Fruit fly (Drosophila melanogaster) whole organism, embryonic: ENCODE data around the gene CG46463.

Source experiments
- Ada2b ChIP-seq: fragments of 200-800 bp; sonication (Bioruptor generic); IDR thresholded peaks from 2 replicates; pipeline ENCODE4 v1.3.6; 2022; ENCODE audit warnings: missing biosample characterization, missing genetic modification characterization
- Bgb ChIP-seq: fragments of 200-800 bp; sonication (Bioruptor generic); IDR thresholded peaks from 2 replicates; pipeline ENCODE4 v1.3.6; 2022; ENCODE audit warnings: missing biosample characterization, missing genetic modification characterization; ENCODE audit not compliant: partially characterized antibody
- C15 ChIP-seq: fragments of 200-800 bp; sonication (Bioruptor generic); IDR thresholded peaks from 3 replicates; pipeline ENCODE4 v1.3.6; 2022; ENCODE audit warnings: missing biosample characterization, missing genetic modification characterization
- CG10147 ChIP-seq: fragments of 200-800 bp; sonication (Bioruptor generic); optimal IDR thresholded peaks from 2 replicates; lab custom pipeline; 2019; ENCODE audit warnings: missing biosample characterization, mild to moderate bottlenecking, missing genetic modification characterization, moderate library complexity
- CG10959 ChIP-seq: fragments of 200-800 bp; sonication (Bioruptor generic); IDR thresholded peaks from 2 replicates; pipeline ENCODE4 v1.3.6; 2022; ENCODE audit warnings: missing biosample characterization, missing genetic modification characterization
- CG11093 ChIP-seq: fragments of 200-800 bp; sonication (Bioruptor generic); IDR thresholded peaks from 3 replicates; pipeline ENCODE4 v1.3.6; 2022; ENCODE audit warnings: missing biosample characterization, missing genetic modification characterization
- CG17328 ChIP-seq: fragments of 200-800 bp; sonication (Bioruptor generic); IDR thresholded peaks from 2 replicates; pipeline ENCODE4 v1.3.6; 2022; ENCODE audit warnings: missing biosample characterization, missing genetic modification characterization
- CG17361 ChIP-seq: fragments of 200-800 bp; sonication (Bioruptor generic); IDR thresholded peaks from 3 replicates; pipeline ENCODE4 v1.3.6; 2022; ENCODE audit warnings: missing biosample characterization, missing genetic modification characterization
- CG18476 ChIP-seq: fragments of 200-800 bp; sonication (Bioruptor generic); optimal IDR thresholded peaks from 2 replicates; lab custom pipeline; 2016; ENCODE audit warnings: missing biosample characterization, mild to moderate bottlenecking, missing genetic modification characterization
- CG2875 ChIP-seq: fragments of 200-800 bp; sonication (Bioruptor generic); optimal IDR thresholded peaks from 2 replicates; lab custom pipeline; 2017; ENCODE audit warnings: missing biosample characterization, mild to moderate bottlenecking, missing genetic modification characterization, missing genetic modification reagents
- CG31365 ChIP-seq: fragments of 200-800 bp; sonication (Bioruptor generic); optimal IDR thresholded peaks from 2 replicates; lab custom pipeline; 2018; ENCODE audit warnings: missing biosample characterization, mild to moderate bottlenecking, missing genetic modification characterization
- CG32772 ChIP-seq: fragments of 200-800 bp; sonication (Bioruptor generic); IDR thresholded peaks from 2 replicates; pipeline ENCODE4 v1.3.6; 2022; ENCODE audit warnings: missing biosample characterization, missing genetic modification characterization
- CG3838 ChIP-seq: fragments of 200-800 bp; sonication (Bioruptor generic); optimal IDR thresholded peaks from 3 replicates; lab custom pipeline; 2016; ENCODE audit warnings: missing biosample characterization, missing genetic modification characterization
- CG4730 ChIP-seq: fragments of 200-800 bp; sonication (Bioruptor generic); IDR thresholded peaks from 2 replicates; pipeline ENCODE4 v1.3.6; 2022; ENCODE audit warnings: missing biosample characterization, missing genetic modification characterization
- CG6272 ChIP-seq: fragments of 200-800 bp; sonication (Bioruptor generic); IDR thresholded peaks from 2 replicates; pipeline ENCODE4 v1.3.6; 2022; ENCODE audit warnings: missing biosample characterization, missing genetic modification characterization
- CG6765 ChIP-seq: fragments of 200-800 bp; sonication (Bioruptor generic); optimal IDR thresholded peaks from 3 replicates; lab custom pipeline; 2017; ENCODE audit warnings: missing biosample characterization, mild to moderate bottlenecking, missing genetic modification characterization
- CG7786 ChIP-seq: fragments of 200-800 bp; sonication (Bioruptor generic); optimal IDR thresholded peaks from 2 replicates; lab custom pipeline; 2016; ENCODE audit warnings: missing biosample characterization, missing genetic modification characterization
- CG7987 ChIP-seq: fragments of 200-800 bp; sonication (Bioruptor generic); optimal IDR thresholded peaks from 2 replicates; lab custom pipeline; 2018; ENCODE audit warnings: missing biosample characterization, mild to moderate bottlenecking, missing genetic modification characterization, moderate library complexity
- CG8765 ChIP-seq: fragments of 200-800 bp; sonication (Bioruptor generic); IDR thresholded peaks from 2 replicates; pipeline ENCODE4 v1.3.6; 2022; ENCODE audit warnings: missing biosample characterization, missing genetic modification characterization
- CHES-1-like ChIP-seq: fragments of 200-800 bp; sonication (Bioruptor generic); optimal IDR thresholded peaks from 2 replicates; lab custom pipeline; 2016; ENCODE audit warnings: missing biosample characterization, missing genetic modification characterization
- D19B ChIP-seq: fragments of 200-800 bp; sonication (Bioruptor generic); optimal IDR thresholded peaks from 2 replicates; lab custom pipeline; 2017; ENCODE audit warnings: missing biosample characterization, mild to moderate bottlenecking, missing genetic modification characterization
- Dfd ChIP-seq, 2 experiments: fragments of >200 bp; optimal IDR thresholded peaks; 2 replicates each; lab custom pipeline; 2017; ENCODE audit warnings: missing biosample characterization in 2 of 2, missing genetic modification characterization in 2 of 2
- Doc3 ChIP-seq: fragments of 200-800 bp; sonication (Bioruptor generic); IDR thresholded peaks from 3 replicates; pipeline ENCODE4 v1.3.6; 2022; ENCODE audit warnings: missing biosample characterization, missing genetic modification characterization; ENCODE audit not compliant: partially characterized antibody
- Dp ChIP-seq: fragments of 200-800 bp; sonication (Bioruptor generic); optimal IDR thresholded peaks from 2 replicates; lab custom pipeline; 2018; ENCODE audit warnings: missing biosample characterization, mild to moderate bottlenecking, missing genetic modification characterization, moderate library complexity
- Ets65A ChIP-seq: fragments of 200-800 bp; sonication (Bioruptor generic); peaks from one replicate; lab custom pipeline; 2016; ENCODE audit warnings: missing biosample characterization, missing genetic modification characterization
- Fer1 ChIP-seq: fragments of 200-800 bp; sonication (Bioruptor generic); optimal IDR thresholded peaks from 2 replicates; lab custom pipeline; 2017; ENCODE audit warnings: missing biosample characterization, mild to moderate bottlenecking, missing genetic modification characterization
- GATAe ChIP-seq: fragments of 200-800 bp; sonication (Bioruptor generic); conservative IDR thresholded peaks from 2 replicates; pipeline ENCODE4 v1.3.6; 2022; ENCODE audit warnings: missing biosample characterization, missing genetic modification characterization
- H2.0 ChIP-seq: fragments of 200-800 bp; sonication (Bioruptor generic); IDR thresholded peaks from 2 replicates; pipeline ENCODE4 v1.3.6; 2022; ENCODE audit warnings: missing biosample characterization, missing genetic modification characterization
- Hand ChIP-seq: fragments of 200-800 bp; sonication (Bioruptor generic); optimal IDR thresholded peaks from 2 replicates; lab custom pipeline; 2017; ENCODE audit warnings: mild to moderate bottlenecking, missing biosample characterization, missing genetic modification reagents, missing genetic modification characterization
- Hr51 ChIP-seq, 2 experiments: fragments of 200-800 bp; sonication (Bioruptor generic); optimal IDR thresholded peaks; 2 replicates in 1 of 2; 3 replicates in 1 of 2; lab custom pipeline; 2016 to 2018; ENCODE audit warnings: missing biosample characterization in 2 of 2, missing genetic modification characterization in 2 of 2, mild to moderate bottlenecking in 1 of 2, moderate library complexity in 1 of 2
- Poxn ChIP-seq: fragments of 200-800 bp; sonication (Bioruptor generic); IDR thresholded peaks from 2 replicates; pipeline ENCODE4 v1.3.6; 2022; ENCODE audit warnings: missing biosample characterization, missing genetic modification characterization
- Sox100B ChIP-seq: fragments of 200-800 bp; sonication (Bioruptor generic); optimal IDR thresholded peaks from 3 replicates; lab custom pipeline; 2018; ENCODE audit warnings: missing biosample characterization, mild to moderate bottlenecking, missing genetic modification characterization
- Sox102F ChIP-seq: fragments of 200-800 bp; sonication (Bioruptor generic); optimal IDR thresholded peaks from 2 replicates; lab custom pipeline; 2018; ENCODE audit warnings: missing biosample characterization, mild to moderate bottlenecking, missing genetic modification characterization, moderate library complexity
- Usf ChIP-seq: fragments of 200-800 bp; sonication (Bioruptor generic); optimal IDR thresholded peaks from 2 replicates; lab custom pipeline; 2017; ENCODE audit warnings: missing genotype, missing biosample characterization, missing genetic modification characterization
- Xbp1 ChIP-seq: fragments of 200-800 bp; sonication (Bioruptor generic); optimal IDR thresholded peaks from 3 replicates; lab custom pipeline; 2016; ENCODE audit warnings: missing biosample characterization, mild to moderate bottlenecking, missing genetic modification characterization
- Xrp1 ChIP-seq: fragments of 200-800 bp; sonication (Bioruptor generic); IDR thresholded peaks from 2 replicates; pipeline ENCODE4 v1.3.6; 2022; ENCODE audit warnings: missing biosample characterization, missing genetic modification characterization
- ac ChIP-seq: fragments of 200-800 bp; sonication (Bioruptor generic); optimal IDR thresholded peaks from 3 replicates; lab custom pipeline; 2017; ENCODE audit warnings: missing biosample characterization, mild to moderate bottlenecking, missing genetic modification characterization
- ash1 ChIP-seq: fragments of 200-800 bp; sonication (Bioruptor generic); optimal IDR thresholded peaks from 2 replicates; lab custom pipeline; 2018; ENCODE audit warnings: missing biosample characterization, mild to moderate bottlenecking, missing genetic modification characterization
- cato ChIP-seq: fragments of 200-800 bp; sonication (Bioruptor generic); optimal IDR thresholded peaks from 2 replicates; lab custom pipeline; 2016; ENCODE audit warnings: missing biosample characterization, missing genetic modification characterization, borderline replicate concordance
- chn ChIP-seq: fragments of 200-800 bp; sonication (Bioruptor generic); optimal IDR thresholded peaks from 2 replicates; lab custom pipeline; 2016; ENCODE audit warnings: missing biosample characterization, missing genetic modification characterization
- en ChIP-seq: fragments of 200-800 bp; sonication (Bioruptor generic); optimal IDR thresholded peaks from 2 replicates; lab custom pipeline; 2016; ENCODE audit warnings: missing biosample characterization, missing genetic modification characterization
- h ChIP-seq: fragments of >200 bp; optimal IDR thresholded peaks from 2 replicates; lab custom pipeline; 2017
- ham ChIP-seq: fragments of 200-800 bp; sonication (Bioruptor generic); IDR thresholded peaks from 2 replicates; pipeline ENCODE4 v1.3.6; 2022; ENCODE audit warnings: missing biosample characterization, missing genetic modification characterization
- nerfin-1 ChIP-seq: fragments of 200-800 bp; sonication (Bioruptor generic); optimal IDR thresholded peaks from 3 replicates; lab custom pipeline; 2019; ENCODE audit warnings: missing biosample characterization, mild to moderate bottlenecking, missing genetic modification characterization, moderate library complexity
- oc ChIP-seq: fragments of 200-800 bp; sonication (Bioruptor generic); optimal IDR thresholded peaks from 2 replicates; lab custom pipeline; 2018; ENCODE audit warnings: missing biosample characterization, mild to moderate bottlenecking, missing genetic modification characterization, moderate library complexity
- pfk ChIP-seq: fragments of 200-800 bp; sonication (Bioruptor generic); optimal IDR thresholded peaks from 2 replicates; lab custom pipeline; 2018; ENCODE audit warnings: missing biosample characterization, mild to moderate bottlenecking, missing genetic modification characterization, moderate library complexity
- pum ChIP-seq: fragments of 200-800 bp; sonication (Bioruptor generic); optimal IDR thresholded peaks from 2 replicates; lab custom pipeline; 2016; ENCODE audit warnings: missing biosample characterization, missing genetic modification characterization
- sisA ChIP-seq: fragments of 200-800 bp; sonication (Bioruptor generic); IDR thresholded peaks from 2 replicates; pipeline ENCODE4 v1.3.6; 2022; ENCODE audit warnings: missing biosample characterization, missing genetic modification characterization
- ssp ChIP-seq: fragments of 200-800 bp; sonication (Bioruptor generic); IDR thresholded peaks from 2 replicates; pipeline ENCODE4 v1.3.6; 2022; ENCODE audit warnings: missing biosample characterization, missing genetic modification characterization
- tna ChIP-seq: fragments of 200-800 bp; sonication (Bioruptor generic); IDR thresholded peaks from 2 replicates; pipeline ENCODE4 v1.3.6; 2022; ENCODE audit warnings: missing biosample characterization, missing genetic modification characterization; ENCODE audit not compliant: partially characterized antibody

The CG46463 gene

dm6 chr3L:3432656-3433344, 28.3 kb upstream of the CG46463 start (continued):
- TF ChIP-seq ham (GFP tag; lab: Robert Waterston, UW) = peak; percentile 61; the same call in 1 of the 2 replicates
- TF ChIP-seq CG32772 = peak; percentile 82
- TF ChIP-seq CG7987 (GFP tag; lab: Kevin White, UChicago) = peak; percentile 59
- TF ChIP-seq Hand (GFP tag; lab: Kevin White, UChicago) = peak; percentile 78
- peak; percentile 70; the same call in 2 of the 3 replicates for TF ChIP-seq CG11093 (GFP tag; lab: Robert Waterston, UW)
- peak; percentile 50 for TF ChIP-seq cato (GFP tag; lab: Kevin White, UChicago)
- TF ChIP-seq sisA (GFP tag; lab: Robert Waterston, UW) = peak; percentile 78
- peak; percentile 91 for TF ChIP-seq Fer1 (GFP tag; lab: Kevin White, UChicago)
- TF ChIP-seq D19B (GFP tag; lab: Kevin White, UChicago) = peak; percentile 67
- TF ChIP-seq Sox100B (GFP tag; lab: Kevin White, UChicago) = peak; percentile 74
- TF ChIP-seq Bgb = no peak
- peak; percentile 76 for TF ChIP-seq C15 (GFP tag; lab: Robert Waterston, UW)
- TF ChIP-seq Ets65A (GFP tag; lab: Kevin White, UChicago) = peak; percentile 94
- no peak for TF ChIP-seq CG8765 (GFP tag; lab: Robert Waterston, UW)
- no peak for TF ChIP-seq ac (GFP tag; lab: Kevin White, UChicago)
- TF ChIP-seq Xbp1 = peak; percentile 82
- peak; percentile 24 for TF ChIP-seq CG7786 (GFP tag; lab: Kevin White, UChicago)
- TF ChIP-seq CG3838 = peak; percentile 14
- peak; percentile 60 for TF ChIP-seq CG18476
- peak; percentile 65 for TF ChIP-seq CG6765 (GFP tag; lab: Kevin White, UChicago)
- no peak for TF ChIP-seq tna (GFP tag; lab: Robert Waterston, UW)
- TF ChIP-seq chn (GFP tag; lab: Kevin White, UChicago) = peak; percentile 37
- peak; percentile 33 for TF ChIP-seq ash1 (GFP tag; lab: Kevin White, UChicago)
- TF ChIP-seq CG31365 (tag; lab: Kevin White, UChicago) = peak; percentile 36
- peak; percentile 63 for TF ChIP-seq nerfin-1 (tag; lab: Kevin White, UChicago)
- peak in 1 of 2 experiments; percentile 90 for TF ChIP-seq Hr51 (GFP tag; optimal IDR thresholded peaks at IDR 0.05; lab: Kevin White, UChicago)
- TF ChIP-seq Xrp1 = peak; percentile 77
- TF ChIP-seq H2.0 (GFP tag; lab: Robert Waterston, UW) = peak; percentile 86
- no peak for TF ChIP-seq pfk (GFP tag; lab: Kevin White, UChicago)
- TF ChIP-seq ssp = peak; percentile 72
- peak; percentile 7 for TF ChIP-seq pum
- peak; percentile 53 for TF ChIP-seq CG10959 (GFP tag; lab: Robert Waterston, UW)
- no peak for TF ChIP-seq Dp (GFP tag; lab: Kevin White, UChicago)
- peak; percentile 86 for TF ChIP-seq CG17361
- peak; percentile 90 for TF ChIP-seq Ada2b (GFP tag; lab: Robert Waterston, UW)
- TF ChIP-seq oc = peak; percentile 81
- TF ChIP-seq CG17328 (GFP tag; lab: Robert Waterston, UW) = peak; percentile 78
- TF ChIP-seq h (lab: Kevin White, UChicago) = no peak
- TF ChIP-seq Dfd (GFP tag; optimal IDR thresholded peaks at IDR 0.05; lab: Kevin White, UChicago) = no peak
- no peak for TF ChIP-seq Doc3 (GFP tag; lab: Robert Waterston, UW)
- 0 out of 2 replicates have a peak, but pooled peaks have one; percentile 28 for TF ChIP-seq Poxn (GFP tag; lab: Robert Waterston, UW)
- peak; percentile 76 for TF ChIP-seq CG4730 (GFP tag; lab: Robert Waterston, UW)
- TF ChIP-seq CG10147 (GFP tag; lab: Kevin White, UChicago) = peak; percentile 80
- TF ChIP-seq CHES-1-like (GFP tag; lab: Kevin White, UChicago) = peak; percentile 33
- TF ChIP-seq Sox102F (GFP tag; lab: Kevin White, UChicago) = peak; percentile 91
- TF ChIP-seq Usf = peak; percentile 13
- peak; percentile 93 for TF ChIP-seq GATAe (GFP tag; lab: Robert Waterston, UW)
- peak; percentile 66 for TF ChIP-seq CG6272 (GFP tag; lab: Robert Waterston, UW)
- TF ChIP-seq CG2875 (GFP tag; lab: Kevin White, UChicago) = peak; percentile 36
- no peak for TF ChIP-seq en (GFP tag; lab: Kevin White, UChicago)
